Worm (Caenorhabditis elegans): Measurements from ENCODE around the gene pals-37.

Gene pals-37

ce11 chrV:12432111-12432510 lies 9.2 kb downstream of the pals-37 start, which contains the start of gene C54D10.13:
Gene C54D10.13 (minus strand): TSS chrV:12432289.
- no peak for TF ChIP-seq ceh-28 (tag; optimal IDR thresholded peaks at IDR 0.05)
- peak; percentile 19 for TF ChIP-seq nhr-6 (tag; optimal IDR thresholded peaks at IDR 0.05)
- no peak for TF ChIP-seq daf-16 (GFP tag; optimal IDR thresholded peaks at IDR 0.05)
- peak; percentile 33 for TF ChIP-seq daf-16 (tag; optimal IDR thresholded peaks at IDR 0.05)
- TF ChIP-seq attf-4 (tag; optimal IDR thresholded peaks at IDR 0.05) = no peak
- no peak for TF ChIP-seq nhr-42 (GFP tag; IDR thresholded peaks at IDR 0.05)
- peak; percentile 86 for TF ChIP-seq nhr-28 (tag; optimal IDR thresholded peaks at IDR 0.05)
- peak; percentile 52 for TF ChIP-seq dve-1 (tag; optimal IDR thresholded peaks at IDR 0.05; ENCODE audit: insufficient read depth)
- TF ChIP-seq hlh-30 (tag; optimal IDR thresholded peaks at IDR 0.05; ENCODE audit: insufficient read depth) = no peak

- TF ChIP-seq lin-39 (tag; optimal IDR thresholded peaks at IDR 0.05) (no peak), spr-1 (tag; optimal IDR thresholded peaks at IDR 0.05) (no peak), zfp-2 (tag; optimal IDR thresholded peaks at IDR 0.05) (no peak), set-16 (GFP tag; IDR thresholded peaks at IDR 0.05) (no peak), F44E2.7 (GFP tag; IDR thresholded peaks at IDR 0.05) (no peak), skn-1 (tag; optimal IDR thresholded peaks at IDR 0.05) (no peak), ceh-28 (tag; optimal IDR thresholded peaks at IDR 0.05) (no peak), ces-1 (GFP tag; optimal IDR thresholded peaks at IDR 0.05) (no peak), mxl-3 (GFP tag; optimal IDR thresholded peaks at IDR 0.05) (no peak), ceh-32 (tag; optimal IDR thresholded peaks at IDR 0.05; ENCODE audit: poor library complexity) (no peak), ceh-20 (GFP tag; IDR thresholded peaks at IDR 0.05) (no peak), lin-29 (GFP tag; IDR thresholded peaks at IDR 0.05) (no peak), daf-19 (GFP tag; conservative IDR thresholded peaks at IDR 0.05) (no peak), F26F4.8 (GFP tag; conservative IDR thresholded peaks at IDR 0.05) (no peak), dve-1 (tag; optimal IDR thresholded peaks at IDR 0.05; ENCODE audit: insufficient read depth) (no peak), jun-1 (tag; optimal IDR thresholded peaks at IDR 0.05) (no peak), dmd-9 (GFP tag; IDR thresholded peaks at IDR 0.05) (no peak)
These were observed 12.3 kb downstream of the pals-37 start, which contains the start of gene C54D10.5 for ce11 chrV:12429039-12429438. Gene C54D10.5 (plus strand): TSS chrV:12429339.

ce11 chrV:12427826-12428225 lies 13.5 kb downstream of the pals-37 start:
- TF ChIP-seq F37D6.2 (tag; optimal IDR thresholded peaks at IDR 0.05) (no peak), ces-1 (GFP tag; optimal IDR thresholded peaks at IDR 0.05) (no peak), pqm-1 (tag; optimal IDR thresholded peaks at IDR 0.05) (no peak), dve-1 (tag; optimal IDR thresholded peaks at IDR 0.05; ENCODE audit: insufficient read depth) (no peak)

ce11 chrV:12421360-12421759 lies 20.0 kb downstream of the pals-37 start:
- peak; percentile 61 for TF ChIP-seq aha-1 (tag)
- TF ChIP-seq spr-3 (GFP tag; optimal IDR thresholded peaks at IDR 0.05) = no peak

- no peak for TF ChIP-seq unc-62 (GFP tag; optimal IDR thresholded peaks at IDR 0.05 in 1 of 2)
- TF ChIP-seq unc-62 (tag; optimal IDR thresholded peaks at IDR 0.05) = no peak
- no peak for TF ChIP-seq duxl-1 (tag; optimal IDR thresholded peaks at IDR 0.05; ENCODE audit: poor library complexity)
- TF ChIP-seq ces-1 (GFP tag; optimal IDR thresholded peaks at IDR 0.05) = no peak
- TF ChIP-seq spr-3 (GFP tag; optimal IDR thresholded peaks at IDR 0.05) = no peak
- no peak for TF ChIP-seq nhr-77 (tag; optimal IDR thresholded peaks at IDR 0.05)
- TF ChIP-seq dmd-9 (GFP tag; IDR thresholded peaks at IDR 0.05) = no peak
- TF ChIP-seq nhr-111 (GFP tag; optimal IDR thresholded peaks at IDR 0.05) = no peak
These were observed 20.5 kb downstream of the pals-37 start, which contains the start of gene C54D10.4 for ce11 chrV:12420843-12421242. Gene C54D10.4 (minus strand): TSS chrV:12420943.

ce11 chrV:12418292-12418691 lies 23.0 kb downstream of the pals-37 start, which contains the start of gene C54D10.3:
Gene C54D10.3 (plus strand): TSS chrV:12418592.
- TF ChIP-seq unc-62 (GFP tag; optimal IDR thresholded peaks at IDR 0.05 in 1 of 2) (peak in 1 of 2 experiments; percentile 87), unc-62 (tag; optimal IDR thresholded peaks at IDR 0.05) (no peak), F37D6.2 (tag; optimal IDR thresholded peaks at IDR 0.05) (no peak)
